Worm (Caenorhabditis elegans): ENCODE results near the gene R02D5.1.

ce11 chrV:14481401-14481800 lies 26.6 kb upstream of the R02D5.1 start, which contains the start of gene R02D5.7:
- TF ChIP-seq ref-1 (GFP tag; conservative IDR thresholded peaks at IDR 0.05) = no peak
- TF ChIP-seq ztf-23 (GFP tag; IDR thresholded peaks at IDR 0.05) = no peak
